Fruit fly (Drosophila melanogaster): Measurements from ENCODE around the gene SMC3.

DNA sequence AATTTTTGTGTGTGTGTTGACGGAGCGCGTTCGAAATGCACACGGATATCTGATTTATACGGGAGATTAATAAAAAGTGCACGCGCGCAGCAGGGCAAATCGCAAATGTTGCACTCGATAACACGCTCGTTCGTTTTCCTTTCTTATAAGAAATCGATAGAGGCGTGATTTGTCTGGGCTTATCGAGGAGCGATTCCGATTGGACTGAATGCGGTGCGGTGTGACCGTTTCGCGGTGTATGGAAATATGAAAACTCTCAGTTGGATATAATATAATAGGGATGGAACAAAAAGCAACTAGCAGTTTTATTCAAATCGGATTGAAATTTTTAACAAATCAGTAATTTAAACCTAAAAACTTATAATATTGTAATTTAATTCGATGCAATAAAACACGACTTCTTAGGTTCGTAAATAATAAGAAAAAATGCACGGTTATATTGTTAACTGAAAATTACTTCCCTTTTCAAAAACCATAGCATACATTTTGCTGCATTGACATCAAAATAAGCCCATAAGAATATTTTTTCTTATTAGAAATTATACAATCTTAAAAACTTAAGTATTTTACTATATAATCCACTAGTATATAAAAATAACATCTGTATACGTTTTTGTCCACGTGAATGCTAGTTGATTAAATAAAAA is 6.1 kb downstream of the SMC3 start, which contains the start of gene CanA-14F:
- TF ChIP-seq CTCF (optimal IDR thresholded peaks at IDR 0.05): no peak
- TF ChIP-seq CG8478 (optimal IDR thresholded peaks at IDR 0.05): no peak

Measured in S2 (cell line).